Fruit fly (Drosophila melanogaster) whole organism: ENCODE measurements around the gene CG3123.

Experiments used
- CG8478 ChIP-seq: fragments of >200 bp; optimal IDR thresholded peaks from 2 replicates; lab custom pipeline; 2018; ENCODE audit warnings: inconsistent platforms
- Dll ChIP-seq: fragments of >200 bp; optimal IDR thresholded peaks from 2 replicates; lab custom pipeline; 2017
- EcR ChIP-seq, 2 experiments: fragments of >200 bp; optimal IDR thresholded peaks; 2 replicates each; lab custom pipeline; 2017; ENCODE audit warnings: missing biosample characterization in 2 of 2, missing genetic modification characterization in 2 of 2, missing genetic modification reagents in 2 of 2
- pan ChIP-seq: fragments of >200 bp; optimal IDR thresholded peaks from 2 replicates; lab custom pipeline; 2017
- psq ChIP-seq: fragments of >200 bp; optimal IDR thresholded peaks from 2 replicates; lab custom pipeline; 2017
- usp ChIP-seq: fragments of >200 bp; optimal IDR thresholded peaks from 2 replicates; lab custom pipeline; 2017; ENCODE audit warnings: missing biosample characterization, missing genetic modification characterization, mixed read lengths

Gene CG3123

dm6 chr2L:2825406-2825805 is at the start of gene CG3123:
Gene CG3123 (minus strand): TSS chr2L:2825506.
- TF ChIP-seq psq (lab: Kevin White, UChicago) (no peak), EcR (GFP tag; optimal IDR thresholded peaks at IDR 0.05; lab: Kevin White, UChicago) (no peak), Dll (lab: Kevin White, UChicago) (no peak), CG8478 (lab: Kevin White, UChicago) (no peak), pan (no peak), usp (GFP tag; lab: Kevin White, UChicago) (no peak)

- TF ChIP-seq EcR (GFP tag; optimal IDR thresholded peaks at IDR 0.05; lab: Kevin White, UChicago) (no peak), CG8478 (lab: Kevin White, UChicago) (no peak), Dll (lab: Kevin White, UChicago) (no peak), psq (lab: Kevin White, UChicago) (no peak), usp (GFP tag; lab: Kevin White, UChicago) (no peak), pan (no peak)
Measured at dm6 chr2L:2874542-2875194, 49.4 kb upstream of the CG3123 start, which contains the start of gene CG8814. Gene CG8814 (plus strand): TSS chr2L:2874890.

- TF ChIP-seq psq (lab: Kevin White, UChicago) (no peak), usp (GFP tag; lab: Kevin White, UChicago) (no peak), EcR (GFP tag; optimal IDR thresholded peaks at IDR 0.05; lab: Kevin White, UChicago) (no peak), CG8478 (lab: Kevin White, UChicago) (no peak), pan (no peak), Dll (lab: Kevin White, UChicago) (no peak)
Measured at dm6 chr2L:2874185-2874541, 48.9 kb upstream of the CG3123 start, which contains the start of gene Ifrd1. Gene Ifrd1 (minus strand): TSS chr2L:2874489.

- TF ChIP-seq Dll (lab: Kevin White, UChicago) (no peak), CG8478 (lab: Kevin White, UChicago) (no peak), pan (no peak), psq (lab: Kevin White, UChicago) (no peak), EcR (GFP tag; optimal IDR thresholded peaks at IDR 0.05; lab: Kevin White, UChicago) (no peak), usp (GFP tag; lab: Kevin White, UChicago) (no peak)
Measured at dm6 chr2L:2873729-2874127, 48.4 kb upstream of the CG3123 start.

DNA sequence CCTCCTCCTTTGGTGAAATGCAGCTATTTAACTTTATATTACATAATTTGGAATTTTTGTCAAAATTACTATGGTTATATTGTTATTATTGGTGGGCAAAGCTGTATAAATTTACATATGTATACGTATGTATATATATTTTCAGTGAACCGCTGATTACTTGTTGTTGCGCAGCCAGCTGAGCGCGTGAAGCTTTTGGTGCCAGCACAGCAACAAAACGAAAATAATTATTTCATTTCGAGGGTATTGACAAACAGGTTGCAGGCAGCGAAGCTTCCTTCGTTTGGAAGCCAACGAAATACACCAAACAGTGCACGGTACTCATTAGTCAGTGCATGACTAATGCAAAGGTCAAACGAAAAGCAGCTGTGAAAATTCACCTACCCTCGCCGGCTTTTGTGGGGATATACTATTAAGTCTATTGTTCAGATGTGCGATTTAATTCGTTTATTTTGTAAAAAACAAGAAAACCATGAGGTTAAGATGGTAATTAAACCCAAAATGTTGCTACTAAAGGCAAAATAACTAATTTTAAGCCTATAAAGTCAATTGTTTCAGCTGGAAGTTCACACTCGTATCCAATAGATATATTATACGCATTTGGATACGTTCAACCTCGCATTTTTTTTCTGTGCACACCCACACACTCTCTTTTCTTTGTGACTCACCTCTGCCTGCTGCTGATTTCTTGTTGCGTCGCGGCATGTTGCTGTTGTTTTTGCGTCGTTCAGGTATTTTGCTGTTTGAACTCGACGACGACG is 47.8 kb upstream of the CG3123 start:
- TF ChIP-seq CG8478 (lab: Kevin White, UChicago) (no peak), Dll (lab: Kevin White, UChicago) (no peak), pan (no peak), EcR (GFP tag; optimal IDR thresholded peaks at IDR 0.05; lab: Kevin White, UChicago) (no peak), psq (lab: Kevin White, UChicago) (no peak), usp (GFP tag; lab: Kevin White, UChicago) (no peak)

DNA sequence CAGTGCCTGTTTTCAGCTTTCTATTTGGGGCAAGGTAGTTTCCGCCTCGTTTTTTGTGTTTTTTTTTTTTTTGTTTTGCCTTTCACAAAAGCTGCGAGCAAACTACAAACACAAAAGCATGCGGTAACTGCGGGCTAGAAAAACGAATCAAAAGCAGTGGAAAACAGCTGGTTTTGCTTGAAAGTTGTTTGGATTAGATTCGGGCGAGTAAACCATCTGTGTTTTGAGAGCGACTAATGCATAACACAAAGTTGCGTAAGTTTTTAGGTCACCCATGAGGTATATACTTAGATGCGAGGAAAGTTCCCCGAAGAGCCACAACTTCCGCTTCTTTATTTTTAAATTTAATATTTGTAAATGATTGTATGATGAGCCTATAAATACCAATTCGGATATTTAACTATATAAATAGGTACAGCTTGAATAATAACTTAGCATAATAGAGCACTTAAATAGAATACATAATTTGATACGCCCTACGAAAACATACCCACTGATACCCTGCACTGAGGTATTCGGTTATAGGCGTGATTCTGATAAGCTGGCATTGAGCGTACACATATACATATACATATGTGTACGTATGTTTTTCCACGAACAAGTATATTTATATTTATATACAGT is 47.1 kb upstream of the CG3123 start:
- TF ChIP-seq Dll (lab: Kevin White, UChicago) = no peak
- no peak for TF ChIP-seq CG8478 (lab: Kevin White, UChicago)
- no peak for TF ChIP-seq psq (lab: Kevin White, UChicago)

DNA sequence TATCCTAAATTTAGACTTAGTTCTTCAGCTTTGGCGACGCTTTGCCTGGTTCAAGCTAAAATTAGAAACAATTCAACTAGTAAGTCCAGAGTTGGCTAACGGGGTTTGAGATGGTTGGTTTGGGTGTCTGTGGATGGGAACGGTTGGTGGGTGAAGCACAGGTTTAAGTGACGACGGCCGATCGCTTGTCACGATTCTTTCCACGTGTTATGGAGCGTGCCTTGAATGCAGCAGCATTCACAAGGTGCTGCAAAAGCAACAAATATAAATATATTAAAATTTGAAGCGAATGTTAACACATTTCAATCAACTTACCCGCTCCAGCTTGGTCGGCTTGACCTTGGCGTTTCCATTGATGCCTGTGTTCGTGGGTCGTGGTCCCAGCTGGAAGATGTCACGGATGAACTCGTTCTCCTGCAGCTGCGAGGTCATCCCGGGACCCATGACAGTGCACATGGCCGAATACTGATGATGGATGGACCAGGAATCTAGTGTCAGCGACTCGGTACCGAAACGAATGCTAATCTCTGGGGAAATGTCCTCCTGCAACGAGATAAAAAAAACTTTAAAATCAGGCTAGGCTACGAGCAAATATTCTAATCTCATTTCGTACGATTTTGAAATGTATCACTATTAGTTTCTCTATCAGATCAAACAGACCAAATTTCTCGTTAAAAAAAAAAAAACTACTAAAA is 43.8 kb upstream of the CG3123 start, which contains the start of gene CG8813:
Gene CG8813, plus strand, starts transcription at position 645 of the 695 bp plus-strand sequence.
- TF ChIP-seq psq (lab: Kevin White, UChicago) (no peak), Dll (lab: Kevin White, UChicago) (no peak), EcR (GFP tag; optimal IDR thresholded peaks at IDR 0.05; lab: Kevin White, UChicago) (no peak), CG8478 (lab: Kevin White, UChicago) (no peak), pan (no peak), usp (GFP tag; lab: Kevin White, UChicago) (no peak)

- TF ChIP-seq pan (no peak), EcR (GFP tag; optimal IDR thresholded peaks at IDR 0.05; lab: Kevin White, UChicago) (no peak), CG8478 (lab: Kevin White, UChicago) (no peak), usp (GFP tag; lab: Kevin White, UChicago) (no peak), Dll (lab: Kevin White, UChicago) (no peak), psq (lab: Kevin White, UChicago) (no peak)
Measured at dm6 chr2L:2865560-2866309, 40.4 kb upstream of the CG3123 start.

dm6 chr2L:2864601-2865000 is 39.3 kb upstream of the CG3123 start:
- no peak for TF ChIP-seq EcR (GFP tag; optimal IDR thresholded peaks at IDR 0.05; lab: Kevin White, UChicago)
- TF ChIP-seq Dll (lab: Kevin White, UChicago) = no peak
- no peak for TF ChIP-seq CG8478 (lab: Kevin White, UChicago)
- TF ChIP-seq usp (GFP tag; lab: Kevin White, UChicago) = no peak

dm6 chr2L:2862621-2862962 is 37.3 kb upstream of the CG3123 start:
- TF ChIP-seq usp (GFP tag; lab: Kevin White, UChicago) (no peak), pan (no peak), Dll (lab: Kevin White, UChicago) (no peak), psq (lab: Kevin White, UChicago) (no peak), EcR (GFP tag; optimal IDR thresholded peaks at IDR 0.05; lab: Kevin White, UChicago) (no peak), CG8478 (lab: Kevin White, UChicago) (no peak)
